Worm (Caenorhabditis elegans) whole organism, late embryonic: ENCODE measurements around the gene nhr-268.

Experiments used
- ama-1 ChIP-seq: fragments of 150-350 bp; optimal IDR thresholded peaks from 2 replicates; lab custom pipeline; 2014
- ets-4 ChIP-seq: sonication (generic microtip); optimal IDR thresholded peaks from 2 replicates; lab custom pipeline; 2016; ENCODE audit warnings: missing genetic modification characterization, missing compliant biosample characterization
- nhr-232 ChIP-seq: sonication (generic microtip); optimal IDR thresholded peaks from 2 replicates; lab custom pipeline; 2016; ENCODE audit warnings: missing genetic modification characterization, missing compliant biosample characterization
- sdc-2 ChIP-seq: sonication (generic microtip); optimal IDR thresholded peaks from 2 replicates; lab custom pipeline; 2016; ENCODE audit warnings: missing genotype, missing genetic modification characterization, missing compliant biosample characterization

DNA sequence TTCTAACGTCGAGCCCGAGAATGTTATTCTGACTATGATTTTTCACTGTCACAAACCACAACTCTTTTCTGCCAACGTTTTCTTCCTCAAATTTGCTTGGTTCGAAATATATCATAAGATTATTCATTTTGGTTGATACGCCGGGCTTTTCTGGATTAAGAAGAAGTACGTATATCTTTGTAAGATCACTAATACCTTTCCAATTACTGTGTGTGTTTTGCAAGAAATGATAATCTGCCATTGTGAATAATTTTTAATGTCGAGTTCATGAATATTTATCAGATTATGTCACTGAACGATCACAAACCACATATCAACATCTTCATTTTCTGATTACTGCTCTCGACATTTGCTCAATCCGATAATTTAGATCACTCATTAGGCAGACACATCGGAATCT is 4.5 kb upstream of the nhr-268 start, which contains the start of gene nhr-196:
- TF ChIP-seq ets-4 (tag; lab: Kevin White, UChicago) = no peak
- no peak for TF ChIP-seq ama-1 (lab: Kevin White, UChicago)
- TF ChIP-seq nhr-232 (tag; lab: Kevin White, UChicago) = no peak
- no peak for TF ChIP-seq sdc-2 (tag; lab: Kevin White, UChicago)
